Fruit fly (Drosophila melanogaster) whole organism, adult: Measurements from ENCODE around the gene Acp29AB.
A peak's percentile ranks its signal among the peaks of the same experiment; 100 is the strongest.

ENCODE experiments used
- CG1620 ChIP-seq: fragments of 200-800 bp; sonication (Bioruptor generic); optimal IDR thresholded peaks from 2 replicates; lab custom pipeline; 2016; ENCODE audit warnings: missing biosample characterization, missing genetic modification characterization
- CG5204 ChIP-seq: fragments of 200-800 bp; sonication (Bioruptor generic); optimal IDR thresholded peaks from 2 replicates; lab custom pipeline; 2016; ENCODE audit warnings: missing biosample characterization, missing genetic modification characterization
- CG7101 ChIP-seq: fragments of 200-800 bp; sonication (Bioruptor generic); optimal IDR thresholded peaks from 2 replicates; lab custom pipeline; 2018; ENCODE audit warnings: missing biosample characterization, mild to moderate bottlenecking, missing genetic modification characterization, moderate library complexity
- Clk ChIP-seq: fragments of 200-800 bp; sonication (Bioruptor generic); optimal IDR thresholded peaks from 2 replicates; lab custom pipeline; 2017; ENCODE audit warnings: missing biosample characterization, missing genetic modification characterization
- Mnt ChIP-seq: fragments of 200-800 bp; sonication (Bioruptor generic); optimal IDR thresholded peaks from 2 replicates; lab custom pipeline; 2016; ENCODE audit warnings: missing biosample characterization, mild to moderate bottlenecking, missing genetic modification characterization
- bab1 ChIP-seq: fragments of 200-800 bp; sonication (Bioruptor generic); optimal IDR thresholded peaks from 3 replicates; lab custom pipeline; 2019; ENCODE audit warnings: missing biosample characterization, mild to moderate bottlenecking, missing genetic modification characterization, moderate library complexity
- cic ChIP-seq: fragments of 200-800 bp; sonication (Bioruptor generic); optimal IDR thresholded peaks from 2 replicates; lab custom pipeline; 2017; ENCODE audit warnings: missing biosample characterization, mild to moderate bottlenecking, missing genetic modification characterization, moderate library complexity
- cnc ChIP-seq, 2 experiments: fragments of >200 bp; optimal IDR thresholded peaks; 2 replicates each; lab custom pipeline; 2017
- kay ChIP-seq: fragments of 200-800 bp; sonication (Bioruptor generic); peaks from one replicate; lab custom pipeline; 2016; ENCODE audit warnings: missing biosample characterization, missing genetic modification characterization, borderline replicate concordance
- tj ChIP-seq: fragments of 200-800 bp; sonication (Bioruptor generic); optimal IDR thresholded peaks from 3 replicates; lab custom pipeline; 2017; ENCODE audit warnings: missing biosample characterization, mild to moderate bottlenecking, missing genetic modification characterization, moderate library complexity
- toe ChIP-seq: fragments of 200-800 bp; sonication (Bioruptor generic); optimal IDR thresholded peaks from 2 replicates; lab custom pipeline; 2016; ENCODE audit warnings: missing biosample characterization, missing genetic modification characterization

DNA sequence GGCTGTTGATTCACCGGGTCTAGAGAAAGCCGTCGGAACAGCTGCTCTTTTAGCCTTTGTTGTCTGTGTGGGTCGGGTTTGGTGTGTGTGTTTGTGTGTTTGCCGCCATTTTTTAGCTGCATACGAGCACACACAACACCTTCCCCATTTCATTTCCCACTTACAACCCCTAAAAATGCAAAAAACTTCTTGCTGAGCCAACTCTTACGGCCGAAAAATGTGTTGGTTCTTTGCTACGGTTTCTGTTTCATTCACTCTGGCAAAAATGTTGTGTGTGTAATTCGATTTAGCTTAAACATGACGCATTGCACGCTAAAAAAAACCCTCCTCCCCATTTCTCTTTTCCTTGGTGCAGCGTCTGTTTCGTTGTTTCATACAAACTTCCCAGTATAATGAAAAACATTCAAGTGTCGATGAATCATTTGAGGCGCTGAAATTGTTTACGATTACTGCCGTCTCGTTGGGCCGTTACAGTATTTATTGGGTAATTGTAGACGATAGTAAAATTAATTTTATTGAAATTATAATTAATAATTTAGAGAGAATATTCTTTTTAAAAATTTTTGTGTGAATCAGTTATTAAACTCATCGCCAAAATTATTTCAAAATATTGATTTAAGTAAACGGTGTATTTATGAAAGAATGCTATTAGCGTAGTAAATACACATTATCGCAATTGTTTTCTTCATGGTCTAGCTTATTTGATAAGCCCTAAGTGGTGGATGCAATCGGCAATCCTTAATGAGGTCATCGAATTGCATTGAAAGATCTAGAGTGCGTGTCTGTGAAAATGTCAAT is 33.1 kb upstream of the Acp29AB start:
- TF ChIP-seq tj (GFP tag; lab: Kevin White, UChicago): peak; percentile 67
- no peak for TF ChIP-seq CG1620 (GFP tag; lab: Kevin White, UChicago)
- TF ChIP-seq cic (GFP tag; lab: Kevin White, UChicago): no peak
- no peak for TF ChIP-seq Clk (GFP tag; lab: Kevin White, UChicago)
- no peak for TF ChIP-seq CG7101
- TF ChIP-seq toe (GFP tag; lab: Kevin White, UChicago): no peak
- peak; percentile 30 for TF ChIP-seq bab1 (GFP tag; lab: Kevin White, UChicago)
- TF ChIP-seq cnc (optimal IDR thresholded peaks at IDR 0.05; lab: Kevin White, UChicago): no peak
- TF ChIP-seq kay (GFP tag; lab: Kevin White, UChicago): peak; percentile 92
- no peak for TF ChIP-seq Mnt (GFP tag; lab: Kevin White, UChicago)
- no peak for TF ChIP-seq CG5204 (GFP tag; lab: Kevin White, UChicago)
